Worm (Caenorhabditis elegans): ENCODE results near the gene ZK1127.4.

Gene ZK1127.4

DNA sequence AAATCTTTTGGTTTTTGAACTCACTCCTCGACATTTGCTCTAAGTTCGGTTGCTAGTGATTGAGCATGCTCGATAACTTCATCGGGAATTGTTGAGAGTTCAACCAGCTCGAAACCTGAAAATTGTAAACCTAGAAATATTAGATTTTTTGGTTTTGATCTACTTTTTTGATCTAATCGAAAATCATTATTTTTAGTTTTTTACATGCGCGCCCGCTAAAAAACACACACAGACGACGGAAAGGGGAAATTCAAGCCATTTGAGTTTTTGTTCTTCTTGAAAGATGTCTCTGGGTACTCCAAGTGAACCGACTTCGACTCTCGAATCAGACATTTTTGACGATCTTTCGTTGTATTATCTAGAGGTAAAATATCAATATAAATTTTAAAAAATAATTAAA, 11.6 kb downstream of the ZK1127.4 start, which contains the start of gene nos-2:
TSS of gene nos-2 (plus strand) at position 228 of the 400 bp plus-strand sequence.
- TF ChIP-seq ztf-23 (GFP tag; IDR thresholded peaks at IDR 0.05) = no peak
- TF ChIP-seq flt-1 (GFP tag; IDR thresholded peaks at IDR 0.05) = no peak
- TF ChIP-seq ztf-29 (GFP tag; IDR thresholded peaks at IDR 0.05) = no peak
- no peak for TF ChIP-seq T22C8.4 (GFP tag; IDR thresholded peaks at IDR 0.05)
- TF ChIP-seq klf-2 (GFP tag; conservative IDR thresholded peaks at IDR 0.05) = no peak
- TF ChIP-seq med-1 (GFP tag; optimal IDR thresholded peaks at IDR 0.05; ENCODE audit: insufficient read depth) = no peak

DNA sequence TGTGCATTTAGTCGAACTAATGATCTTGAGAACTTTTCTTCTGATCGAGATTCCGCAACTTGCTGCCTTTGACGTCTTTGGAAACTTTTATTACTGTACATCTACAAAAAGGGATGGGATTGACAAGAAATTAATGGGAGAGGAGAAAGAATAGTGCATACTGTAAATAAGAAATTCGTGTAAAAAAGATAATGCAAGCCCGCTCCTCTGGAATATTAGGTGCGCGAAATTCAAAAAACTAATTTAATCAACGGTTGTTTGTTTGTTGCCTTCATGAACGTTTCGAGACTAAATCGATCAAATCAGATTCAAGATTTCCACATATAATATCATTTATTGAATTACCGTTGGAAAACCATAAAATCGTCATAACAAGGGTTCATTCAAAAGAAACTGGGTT, 16.1 kb downstream of the ZK1127.4 start, which contains the start of gene him-14:
TSS of gene him-14 (minus strand) at position 101 of the 400 bp plus-strand sequence.
- TF ChIP-seq tab-1 (GFP tag; IDR thresholded peaks at IDR 0.05) = no peak
- no peak for TF ChIP-seq med-1 (GFP tag; optimal IDR thresholded peaks at IDR 0.05; ENCODE audit: insufficient read depth)
- no peak for TF ChIP-seq cog-1 (tag; optimal IDR thresholded peaks at IDR 0.05)
- TF ChIP-seq klf-2 (GFP tag; conservative IDR thresholded peaks at IDR 0.05) = no peak
- no peak for TF ChIP-seq flt-1 (GFP tag; IDR thresholded peaks at IDR 0.05)
- TF ChIP-seq ztf-23 (GFP tag; IDR thresholded peaks at IDR 0.05) = no peak
- no peak for TF ChIP-seq ref-1 (GFP tag; conservative IDR thresholded peaks at IDR 0.05)
- TF ChIP-seq T22C8.4 (GFP tag; IDR thresholded peaks at IDR 0.05) = no peak
- TF ChIP-seq ztf-29 (GFP tag; IDR thresholded peaks at IDR 0.05) = no peak

DNA sequence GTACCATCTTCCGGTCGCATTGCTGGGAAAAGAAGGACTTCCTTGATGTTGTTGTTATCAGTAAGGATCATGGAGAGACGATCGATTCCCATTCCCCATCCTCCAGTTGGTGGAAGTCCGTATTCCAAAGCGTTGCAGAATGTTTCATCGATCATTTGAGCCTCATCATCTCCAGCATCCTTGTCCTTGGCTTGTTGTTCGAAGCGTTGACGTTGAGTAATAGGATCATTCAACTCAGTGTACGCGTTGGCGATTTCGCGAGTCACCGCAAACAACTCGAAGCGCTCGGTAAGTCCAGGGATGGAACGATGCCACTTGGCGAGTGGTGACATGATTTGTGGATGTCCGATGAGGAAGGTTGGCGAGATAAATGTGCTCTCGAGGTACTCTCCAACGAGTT, 16.7 kb downstream of the ZK1127.4 start:
- no peak for TF ChIP-seq tab-1 (GFP tag; IDR thresholded peaks at IDR 0.05)
- TF ChIP-seq cog-1 (tag; optimal IDR thresholded peaks at IDR 0.05) = no peak
- no peak for TF ChIP-seq T22C8.4 (GFP tag; IDR thresholded peaks at IDR 0.05)
- no peak for TF ChIP-seq ztf-29 (GFP tag; IDR thresholded peaks at IDR 0.05)
- TF ChIP-seq klf-2 (GFP tag; conservative IDR thresholded peaks at IDR 0.05) = no peak
- no peak for TF ChIP-seq ref-1 (GFP tag; conservative IDR thresholded peaks at IDR 0.05)
- TF ChIP-seq flt-1 (GFP tag; IDR thresholded peaks at IDR 0.05) = no peak

DNA sequence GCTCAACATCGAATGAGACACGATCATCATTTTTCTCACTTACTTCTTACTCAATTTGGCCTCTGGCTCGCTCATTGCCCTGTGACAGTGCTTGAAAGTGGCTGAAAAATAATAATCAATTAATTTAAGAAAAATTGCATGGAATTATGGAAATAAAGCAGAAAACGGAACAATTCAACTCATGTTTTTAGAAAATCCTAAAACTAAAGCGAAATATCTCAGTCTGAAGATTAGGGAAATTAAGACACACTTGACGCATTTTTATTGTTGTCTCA, 18.5 kb downstream of the ZK1127.4 start, which contains the start of gene kars-1:
TSS of gene kars-1 (minus strand) at position 101 of the 275 bp plus-strand sequence.
- TF ChIP-seq ref-1 (GFP tag; conservative IDR thresholded peaks at IDR 0.05) (no peak), cog-1 (tag; optimal IDR thresholded peaks at IDR 0.05) (no peak), T22C8.4 (GFP tag; IDR thresholded peaks at IDR 0.05) (no peak), med-1 (GFP tag; optimal IDR thresholded peaks at IDR 0.05; ENCODE audit: insufficient read depth) (no peak), flt-1 (GFP tag; IDR thresholded peaks at IDR 0.05) (no peak), klf-2 (GFP tag; conservative IDR thresholded peaks at IDR 0.05) (no peak), tab-1 (GFP tag; IDR thresholded peaks at IDR 0.05) (no peak), ztf-23 (GFP tag; IDR thresholded peaks at IDR 0.05) (no peak), ztf-29 (GFP tag; IDR thresholded peaks at IDR 0.05) (no peak)

DNA sequence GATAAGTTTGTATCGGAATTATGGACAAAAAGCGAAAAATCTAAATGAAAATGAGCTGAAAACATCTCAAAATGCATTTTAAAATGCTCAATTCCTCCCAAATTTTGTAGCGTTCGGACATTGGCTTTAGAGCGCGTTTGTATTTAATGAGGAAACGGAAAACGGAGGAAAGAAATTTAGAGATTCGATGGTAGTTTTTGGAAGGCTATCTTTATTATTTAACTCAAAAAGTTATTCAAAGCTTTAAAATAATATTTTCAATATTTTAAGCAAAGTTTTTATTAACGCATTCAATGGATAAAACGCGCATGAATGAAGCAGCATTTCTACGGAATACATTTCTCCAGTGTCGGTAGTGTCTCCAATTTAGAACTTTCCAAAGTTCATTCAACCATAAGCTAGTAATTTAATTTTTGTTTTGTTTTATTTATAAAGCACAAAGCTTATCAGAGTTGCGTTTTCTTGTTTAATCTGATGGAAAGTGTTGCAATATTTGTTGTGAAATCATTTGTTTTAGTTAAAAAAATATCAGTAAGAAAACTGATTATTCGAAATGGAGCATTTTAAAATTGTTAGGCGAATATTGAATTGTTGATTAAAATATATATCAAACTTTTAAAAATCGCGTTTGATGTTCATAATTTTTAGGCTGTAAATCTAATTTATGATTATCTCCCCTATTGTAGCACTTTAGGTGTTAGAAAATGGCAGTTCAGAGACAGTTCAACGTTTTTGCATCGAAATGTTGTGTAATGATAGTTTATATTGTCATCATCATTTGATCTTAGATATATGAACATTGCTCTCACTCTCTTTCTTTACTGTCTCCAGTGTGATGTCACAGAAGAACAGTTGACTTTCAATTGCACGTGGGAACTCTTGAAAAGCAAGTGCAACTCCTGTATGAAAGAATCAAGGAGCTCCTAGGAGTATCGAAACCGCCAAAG, 19.1 kb downstream of the ZK1127.4 start:
- TF ChIP-seq tab-1 (GFP tag; IDR thresholded peaks at IDR 0.05) (no peak), ztf-29 (GFP tag; IDR thresholded peaks at IDR 0.05) (0 out of 2 replicates have a peak, but pooled peaks have one; percentile 41), T22C8.4 (GFP tag; IDR thresholded peaks at IDR 0.05) (no peak), med-1 (GFP tag; optimal IDR thresholded peaks at IDR 0.05; ENCODE audit: insufficient read depth) (no peak), ref-1 (GFP tag; conservative IDR thresholded peaks at IDR 0.05) (no peak), cog-1 (tag; optimal IDR thresholded peaks at IDR 0.05) (peak; percentile 74), ztf-23 (GFP tag; IDR thresholded peaks at IDR 0.05) (no peak; the same call in 1 of the 2 replicates), klf-2 (GFP tag; conservative IDR thresholded peaks at IDR 0.05) (no peak), flt-1 (GFP tag; IDR thresholded peaks at IDR 0.05) (peak; percentile 77)

DNA sequence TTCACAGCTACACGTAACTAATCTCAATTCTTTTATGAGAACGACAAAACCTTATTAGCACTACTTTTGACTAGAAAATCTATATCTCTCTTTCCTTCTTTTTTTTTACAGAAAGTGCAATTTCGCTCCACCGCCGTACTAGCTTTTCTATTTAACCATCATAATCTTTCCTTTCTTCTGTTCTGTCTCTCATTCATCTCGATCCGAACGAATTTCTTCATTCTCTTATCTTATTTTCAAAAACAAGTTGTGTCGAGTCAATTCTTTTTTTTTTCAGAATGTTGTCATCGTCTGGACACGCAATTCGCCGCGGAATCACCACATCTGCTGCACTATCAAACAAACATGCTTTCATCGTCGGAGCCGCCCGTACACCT, 19.8 kb downstream of the ZK1127.4 start, which contains the start of gene kat-1:
TSS of gene kat-1 (plus strand) at position 278 of the 377 bp plus-strand sequence.
- TF ChIP-seq flt-1 (GFP tag; IDR thresholded peaks at IDR 0.05) = no peak
- no peak for TF ChIP-seq tab-1 (GFP tag; IDR thresholded peaks at IDR 0.05)
- TF ChIP-seq med-1 (GFP tag; optimal IDR thresholded peaks at IDR 0.05; ENCODE audit: insufficient read depth) = no peak
- TF ChIP-seq cog-1 (tag; optimal IDR thresholded peaks at IDR 0.05) = no peak
- TF ChIP-seq ztf-23 (GFP tag; IDR thresholded peaks at IDR 0.05) = no peak
- no peak for TF ChIP-seq ztf-29 (GFP tag; IDR thresholded peaks at IDR 0.05)
- no peak for TF ChIP-seq ref-1 (GFP tag; conservative IDR thresholded peaks at IDR 0.05)
- no peak for TF ChIP-seq klf-2 (GFP tag; conservative IDR thresholded peaks at IDR 0.05)
- no peak for TF ChIP-seq T22C8.4 (GFP tag; IDR thresholded peaks at IDR 0.05)

DNA sequence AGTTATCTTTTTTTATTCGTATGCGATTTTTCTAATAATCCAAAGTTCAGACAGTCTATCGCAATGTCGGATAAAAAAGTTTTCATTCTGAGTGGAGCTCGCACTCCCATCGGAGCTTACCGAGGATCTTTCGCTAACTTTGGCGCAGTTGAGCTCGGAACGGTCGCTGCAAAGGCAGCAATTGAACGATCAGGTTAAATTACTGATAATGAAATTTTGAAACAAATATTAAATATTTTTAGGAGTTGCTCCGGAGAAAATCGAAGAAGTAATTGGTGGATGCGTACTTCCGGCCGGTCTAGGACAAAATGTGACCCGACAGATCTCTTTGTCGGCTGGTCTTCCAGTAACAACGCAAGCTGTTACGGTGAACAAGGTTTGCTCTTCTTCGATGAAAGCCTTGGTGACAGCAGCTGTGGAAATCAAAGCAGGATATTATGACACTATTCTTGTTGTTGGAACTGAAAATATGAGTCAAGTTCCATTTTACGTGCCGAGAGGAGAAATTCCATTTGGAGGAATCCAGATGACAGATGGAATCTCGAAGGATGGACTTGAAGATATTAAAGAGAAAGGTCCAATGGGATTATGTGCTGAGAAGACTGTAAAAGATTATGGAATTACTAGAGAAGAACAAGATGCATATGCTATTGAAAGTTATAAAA, 21.9 kb downstream of the ZK1127.4 start, which contains the start of gene T02G5.7:
TSS of gene T02G5.7 (plus strand) at position 51 of the 665 bp plus-strand sequence.
- TF ChIP-seq T22C8.4 (GFP tag; IDR thresholded peaks at IDR 0.05) = no peak
- TF ChIP-seq med-1 (GFP tag; optimal IDR thresholded peaks at IDR 0.05; ENCODE audit: insufficient read depth) = no peak
- TF ChIP-seq ztf-29 (GFP tag; IDR thresholded peaks at IDR 0.05) = no peak
- TF ChIP-seq cog-1 (tag; optimal IDR thresholded peaks at IDR 0.05) = no peak
- TF ChIP-seq tab-1 (GFP tag; IDR thresholded peaks at IDR 0.05) = no peak
- no peak for TF ChIP-seq klf-2 (GFP tag; conservative IDR thresholded peaks at IDR 0.05)
- no peak for TF ChIP-seq ztf-23 (GFP tag; IDR thresholded peaks at IDR 0.05)
- no peak for TF ChIP-seq ref-1 (GFP tag; conservative IDR thresholded peaks at IDR 0.05)
- no peak for TF ChIP-seq flt-1 (GFP tag; IDR thresholded peaks at IDR 0.05)

DNA sequence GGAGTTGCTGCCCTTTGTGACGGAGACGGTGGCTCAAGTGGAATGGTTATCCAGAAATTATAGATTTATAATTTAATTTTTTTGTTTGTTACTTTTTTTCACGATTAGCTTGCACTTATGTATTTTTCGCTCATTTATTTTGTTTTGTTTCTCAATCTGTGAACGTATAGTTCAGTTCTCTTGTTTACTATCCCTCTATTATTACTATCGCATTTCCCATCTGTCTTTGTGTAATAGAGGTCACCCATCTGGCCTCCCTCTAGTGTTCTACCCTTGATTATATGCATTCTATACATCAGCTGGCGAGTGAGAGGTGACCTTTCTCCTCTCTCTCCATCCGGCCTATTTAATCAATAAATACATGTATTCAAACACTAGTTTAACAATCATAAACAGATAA, 30.3 kb downstream of the ZK1127.4 start, which contains the start of the genes T02G5.14 and T02G5.15:
TSS of gene T02G5.14 (plus strand) at position 301 of the 400 bp plus-strand sequence.
TSS of gene T02G5.15 (plus strand) at position 301 of the 400 bp plus-strand sequence.
- peak; percentile 58 for TF ChIP-seq T22C8.4 (GFP tag; IDR thresholded peaks at IDR 0.05)

DNA sequence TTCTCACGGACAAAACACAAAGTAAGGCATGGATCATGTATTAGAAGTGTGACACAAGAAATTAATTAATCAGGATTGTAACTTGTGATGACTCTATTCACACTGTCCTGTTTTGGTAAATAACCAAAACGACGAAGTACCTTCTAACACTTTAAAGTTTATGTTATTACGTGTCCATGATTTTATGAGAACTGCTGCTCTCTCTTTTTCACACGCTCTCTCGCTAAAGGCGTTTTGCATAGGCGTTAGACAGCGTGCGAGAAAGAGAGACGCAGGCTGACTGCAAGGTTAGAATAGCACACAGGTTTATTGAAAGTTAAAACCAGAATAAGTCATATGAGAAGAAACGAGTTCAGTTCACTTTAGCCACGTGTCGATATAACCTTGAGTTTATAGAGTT, 36.3 kb downstream of the ZK1127.4 start:
- TF ChIP-seq ztf-29 (GFP tag; IDR thresholded peaks at IDR 0.05) (no peak), cog-1 (tag; optimal IDR thresholded peaks at IDR 0.05) (no peak), klf-2 (GFP tag; conservative IDR thresholded peaks at IDR 0.05) (no peak), tab-1 (GFP tag; IDR thresholded peaks at IDR 0.05) (no peak), flt-1 (GFP tag; IDR thresholded peaks at IDR 0.05) (no peak), ref-1 (GFP tag; conservative IDR thresholded peaks at IDR 0.05) (no peak), med-1 (GFP tag; optimal IDR thresholded peaks at IDR 0.05; ENCODE audit: insufficient read depth) (no peak), T22C8.4 (GFP tag; IDR thresholded peaks at IDR 0.05) (no peak), ztf-23 (GFP tag; IDR thresholded peaks at IDR 0.05) (no peak)
